Fruit fly (Drosophila melanogaster) whole organism, embryonic: ENCODE results near the gene CG43759.
A peak's percentile ranks its signal among the peaks of the same experiment; 100 is the strongest.

Source experiments
- Antp ChIP-seq: fragments of 200-800 bp; sonication (Bioruptor generic); optimal IDR thresholded peaks from 3 replicates; lab custom pipeline; 2016; ENCODE audit warnings: missing biosample characterization, missing genetic modification characterization
- CG10959 ChIP-seq: fragments of 200-800 bp; sonication (Bioruptor generic); IDR thresholded peaks from 2 replicates; pipeline ENCODE4 v1.3.6; 2022; ENCODE audit warnings: missing biosample characterization, missing genetic modification characterization
- CG11093 ChIP-seq: fragments of 200-800 bp; sonication (Bioruptor generic); IDR thresholded peaks from 3 replicates; pipeline ENCODE4 v1.3.6; 2022; ENCODE audit warnings: missing biosample characterization, missing genetic modification characterization
- CG11504 ChIP-seq: fragments of 200-800 bp; sonication (Bioruptor generic); optimal IDR thresholded peaks from 3 replicates; lab custom pipeline; 2019; ENCODE audit warnings: missing biosample characterization, mild to moderate bottlenecking, missing genetic modification characterization, moderate library complexity
- CG12155 ChIP-seq: fragments of 200-800 bp; sonication (Bioruptor generic); optimal IDR thresholded peaks from 3 replicates; lab custom pipeline; 2016; ENCODE audit warnings: missing biosample characterization, missing genetic modification characterization
- CG12219 ChIP-seq: fragments of 200-800 bp; sonication (Bioruptor generic); optimal IDR thresholded peaks from 3 replicates; lab custom pipeline; 2018; ENCODE audit warnings: missing biosample characterization, mild to moderate bottlenecking, missing genetic modification characterization
- CG12769 ChIP-seq: fragments of 200-800 bp; sonication (Bioruptor generic); optimal IDR thresholded peaks from 2 replicates; lab custom pipeline; 2019; ENCODE audit warnings: missing biosample characterization, mild to moderate bottlenecking, missing genetic modification characterization, moderate library complexity
- CG14014 ChIP-seq: fragments of 200-800 bp; sonication (Bioruptor generic); IDR thresholded peaks from 2 replicates; pipeline ENCODE4 v1.3.6; 2022; ENCODE audit warnings: missing biosample characterization, missing genetic modification characterization
- CG14667 ChIP-seq: fragments of 200-800 bp; sonication (Bioruptor generic); IDR thresholded peaks from 2 replicates; pipeline ENCODE4 v1.3.6; 2022; ENCODE audit warnings: missing biosample characterization, missing genetic modification characterization
- CG14710 ChIP-seq: fragments of 200-800 bp; sonication (Bioruptor generic); optimal IDR thresholded peaks from 3 replicates; lab custom pipeline; 2019; ENCODE audit warnings: missing biosample characterization, mild to moderate bottlenecking, missing genetic modification characterization, moderate library complexity
- CG15479 ChIP-seq: fragments of 200-800 bp; sonication (Bioruptor generic); optimal IDR thresholded peaks from 3 replicates; lab custom pipeline; 2019; ENCODE audit warnings: missing biosample characterization, mild to moderate bottlenecking, missing genetic modification characterization, moderate library complexity
- CG15601 ChIP-seq: fragments of 200-800 bp; sonication (Bioruptor generic); optimal IDR thresholded peaks from 3 replicates; lab custom pipeline; 2019; ENCODE audit warnings: missing biosample characterization, mild to moderate bottlenecking, missing genetic modification characterization, moderate library complexity
- CG17802 ChIP-seq: fragments of 200-800 bp; sonication (Bioruptor generic); optimal IDR thresholded peaks from 2 replicates; lab custom pipeline; 2018; ENCODE audit warnings: missing biosample characterization, mild to moderate bottlenecking, missing genetic modification characterization, moderate library complexity
- CG18262 ChIP-seq: fragments of 200-800 bp; optimal IDR thresholded peaks from 3 replicates; lab custom pipeline; 2019; ENCODE audit warnings: missing biosample characterization, mild to moderate bottlenecking, missing genetic modification characterization, moderate library complexity
- CG18476 ChIP-seq: fragments of 200-800 bp; sonication (Bioruptor generic); optimal IDR thresholded peaks from 2 replicates; lab custom pipeline; 2016; ENCODE audit warnings: missing biosample characterization, mild to moderate bottlenecking, missing genetic modification characterization
- CG18599 ChIP-seq: fragments of 200-800 bp; sonication (Bioruptor generic); optimal IDR thresholded peaks from 3 replicates; lab custom pipeline; 2017; ENCODE audit warnings: missing biosample characterization, missing genetic modification characterization, mild to moderate bottlenecking, moderate library complexity, missing genetic modification reagents
- CG18619 ChIP-seq: fragments of 200-800 bp; sonication (Bioruptor generic); optimal IDR thresholded peaks from 3 replicates; lab custom pipeline; 2017; ENCODE audit warnings: missing biosample characterization, mild to moderate bottlenecking, missing genetic modification characterization
- CG2202 ChIP-seq: fragments of 200-800 bp; sonication (Bioruptor generic); optimal IDR thresholded peaks from 2 replicates; lab custom pipeline; 2018; ENCODE audit warnings: missing biosample characterization, mild to moderate bottlenecking, missing genetic modification characterization
- CG31441 ChIP-seq: fragments of 200-800 bp; sonication (Bioruptor generic); IDR thresholded peaks from 2 replicates; pipeline ENCODE4 v1.3.6; 2022; ENCODE audit warnings: missing biosample characterization, missing genetic modification characterization
- CG32532 ChIP-seq: fragments of 200-800 bp; sonication (Bioruptor generic); IDR thresholded peaks from 2 replicates; pipeline ENCODE4 v1.3.6; 2022; ENCODE audit warnings: missing biosample characterization, missing genetic modification characterization
- CG3847 ChIP-seq: fragments of 200-800 bp; sonication (Bioruptor generic); IDR thresholded peaks from 2 replicates; pipeline ENCODE4 v1.3.6; 2022; ENCODE audit warnings: missing biosample characterization, missing genetic modification characterization
- CG4424 ChIP-seq: fragments of 200-800 bp; sonication (Bioruptor generic); optimal IDR thresholded peaks from 3 replicates; lab custom pipeline; 2016; ENCODE audit warnings: missing biosample characterization, missing genetic modification characterization
- CG6254 ChIP-seq: fragments of 200-800 bp; sonication (Bioruptor generic); optimal IDR thresholded peaks from 3 replicates; lab custom pipeline; 2017; ENCODE audit warnings: mild to moderate bottlenecking, missing biosample characterization, missing genetic modification reagents, missing genetic modification characterization
- CG8388 ChIP-seq: fragments of 200-800 bp; sonication (Bioruptor generic); optimal IDR thresholded peaks from 2 replicates; lab custom pipeline; 2019; ENCODE audit warnings: missing biosample characterization, mild to moderate bottlenecking, missing genetic modification characterization, moderate library complexity
- CG8944 ChIP-seq: fragments of 200-800 bp; sonication (Bioruptor generic); optimal IDR thresholded peaks from 3 replicates; lab custom pipeline; 2016; ENCODE audit warnings: missing biosample characterization, missing genetic modification characterization
- CoRest ChIP-seq: fragments of 200-800 bp; sonication (Bioruptor generic); optimal IDR thresholded peaks from 3 replicates; lab custom pipeline; 2018; ENCODE audit warnings: missing biosample characterization, mild to moderate bottlenecking, missing genetic modification characterization, moderate library complexity
- H2.0 ChIP-seq: fragments of 200-800 bp; sonication (Bioruptor generic); IDR thresholded peaks from 2 replicates; pipeline ENCODE4 v1.3.6; 2022; ENCODE audit warnings: missing biosample characterization, missing genetic modification characterization
- Hr3 ChIP-seq: fragments of 200-800 bp; sonication (Bioruptor generic); optimal IDR thresholded peaks from 3 replicates; lab custom pipeline; 2016; ENCODE audit warnings: missing biosample characterization, missing genetic modification characterization
- Lhr ChIP-seq: fragments of 200-800 bp; sonication (Bioruptor generic); optimal IDR thresholded peaks from 3 replicates; lab custom pipeline; 2017; ENCODE audit warnings: mild to moderate bottlenecking, missing biosample characterization, missing genetic modification reagents, missing genetic modification characterization
- Mad ChIP-seq: fragments of 200-800 bp; sonication (Bioruptor generic); optimal IDR thresholded peaks from 2 replicates; lab custom pipeline; 2016; ENCODE audit warnings: missing biosample characterization, missing genetic modification characterization
- Mes4 ChIP-seq: fragments of 200-800 bp; sonication (Bioruptor generic); optimal IDR thresholded peaks from 2 replicates; lab custom pipeline; 2016; ENCODE audit warnings: missing biosample characterization, missing genetic modification characterization
- PHDP ChIP-seq: fragments of 200-800 bp; sonication (Bioruptor generic); optimal IDR thresholded peaks from 3 replicates; lab custom pipeline; 2018; ENCODE audit warnings: missing biosample characterization, mild to moderate bottlenecking, missing genetic modification characterization, moderate library complexity
- Ravus ChIP-seq: fragments of 200-800 bp; sonication (Bioruptor generic); IDR thresholded peaks from 2 replicates; pipeline ENCODE4 v1.3.6; 2022; ENCODE audit warnings: missing biosample characterization, missing genetic modification characterization
- Sry-δ ChIP-seq: fragments of 200-800 bp; sonication (Bioruptor generic); optimal IDR thresholded peaks from 2 replicates; lab custom pipeline; 2016; ENCODE audit warnings: missing biosample characterization, missing genetic modification characterization
- amos ChIP-seq: fragments of 200-800 bp; sonication (Bioruptor generic); IDR thresholded peaks from 2 replicates; pipeline ENCODE4 v1.3.6; 2022; ENCODE audit warnings: missing biosample characterization, missing genetic modification characterization; ENCODE audit not compliant: partially characterized antibody
- chm ChIP-seq: fragments of 200-800 bp; sonication (Bioruptor generic); IDR thresholded peaks from 2 replicates; pipeline ENCODE4 v1.3.6; 2022; ENCODE audit warnings: missing biosample characterization, missing genetic modification characterization
- dysf ChIP-seq: fragments of 200-800 bp; sonication (Bioruptor generic); IDR thresholded peaks from 3 replicates; pipeline ENCODE4 v1.3.6; 2022; ENCODE audit warnings: missing biosample characterization, missing genetic modification characterization
- ind ChIP-seq: fragments of 200-800 bp; sonication (Bioruptor generic); optimal IDR thresholded peaks from 3 replicates; lab custom pipeline; 2016; ENCODE audit warnings: missing biosample characterization, missing genetic modification characterization
- jumu ChIP-seq: fragments of 200-800 bp; sonication (Bioruptor generic); optimal IDR thresholded peaks from 3 replicates; lab custom pipeline; 2016; ENCODE audit warnings: missing biosample characterization, missing genetic modification characterization
- ken ChIP-seq: fragments of 200-800 bp; sonication (Bioruptor generic); IDR thresholded peaks from 3 replicates; pipeline ENCODE4 v1.3.6; 2022; ENCODE audit warnings: missing biosample characterization, missing genetic modification characterization
- lmd ChIP-seq: fragments of 200-800 bp; sonication (Bioruptor generic); IDR thresholded peaks from 2 replicates; pipeline ENCODE4 v1.3.6; 2022; ENCODE audit warnings: missing biosample characterization, missing genetic modification characterization
- nau ChIP-seq: fragments of 200-800 bp; sonication (Bioruptor generic); optimal IDR thresholded peaks from 3 replicates; lab custom pipeline; 2017; ENCODE audit warnings: missing biosample characterization, mild to moderate bottlenecking, missing genetic modification characterization, missing genetic modification reagents
- prd ChIP-seq, 3 experiments: fragments of >200 bp in 2 of 3; fragments of 200-800 bp in 1 of 3; sonication (Bioruptor generic) in 1 of 3; optimal IDR thresholded peaks in 2 of 3; IDR thresholded peaks in 1 of 3; 2 replicates in 2 of 3; 3 replicates in 1 of 3; pipeline versions ENCODE4 v1.3.6 to Lab custom; 2017 to 2022; ENCODE audit warnings: missing biosample characterization in 1 of 3, missing genetic modification characterization in 1 of 3
- sob ChIP-seq: fragments of 200-800 bp; sonication (Bioruptor generic); IDR thresholded peaks from 2 replicates; pipeline ENCODE4 v1.3.6; 2022; ENCODE audit warnings: missing biosample characterization, missing genetic modification characterization
- tap ChIP-seq: fragments of 200-800 bp; optimal IDR thresholded peaks from 3 replicates; lab custom pipeline; 2019; ENCODE audit warnings: missing biosample characterization, mild to moderate bottlenecking, missing genetic modification characterization, moderate library complexity
- tio ChIP-seq: fragments of 200-800 bp; sonication (Bioruptor generic); optimal IDR thresholded peaks from 2 replicates; lab custom pipeline; 2017; ENCODE audit warnings: missing biosample characterization, missing genetic modification characterization, inconsistent platforms
- unpg ChIP-seq: fragments of 200-800 bp; sonication (Bioruptor generic); optimal IDR thresholded peaks from 3 replicates; lab custom pipeline; 2018; ENCODE audit warnings: missing biosample characterization, mild to moderate bottlenecking, missing genetic modification characterization, moderate library complexity
- vfl ChIP-seq: fragments of 200-800 bp; sonication (Bioruptor generic); optimal IDR thresholded peaks from 2 replicates; lab custom pipeline; 2016; ENCODE audit warnings: missing biosample characterization, missing genetic modification characterization
- zfh1 ChIP-seq: fragments of 200-800 bp; sonication (Bioruptor generic); IDR thresholded peaks from 3 replicates; pipeline ENCODE4 v1.3.6; 2022; ENCODE audit warnings: missing biosample characterization, missing genetic modification characterization

The CG43759 gene

dm6 chrX:18923531-18923930 is 6.6 kb upstream of the CG43759 start (continued):
- TF ChIP-seq CG11093 (GFP tag; lab: Robert Waterston, UW) = peak; percentile 48; the same call in 1 of the 3 replicates
- TF ChIP-seq ind = peak; percentile 53
- peak; percentile 42 for TF ChIP-seq CG18476 (GFP tag; lab: Kevin White, UChicago)
- peak; percentile 51 for TF ChIP-seq CoRest (tag; lab: Kevin White, UChicago)
- peak; percentile 58 for TF ChIP-seq CG14710 (tag; lab: Kevin White, UChicago)
- peak; percentile 40 for TF ChIP-seq Hr3
- TF ChIP-seq CG2202 = peak; percentile 13
- TF ChIP-seq vfl (GFP tag; lab: Kevin White, UChicago) = no peak
- peak; percentile 33 for TF ChIP-seq tap (tag; lab: Kevin White, UChicago)
- peak; percentile 26 for TF ChIP-seq CG17802 (tag; lab: Kevin White, UChicago)
- peak; percentile 69 for TF ChIP-seq CG4424 (GFP tag; lab: Kevin White, UChicago)
- TF ChIP-seq Ravus (GFP tag; lab: Robert Waterston, UW) = no peak
- TF ChIP-seq zfh1 (GFP tag; lab: Robert Waterston, UW) = peak; percentile 83
- TF ChIP-seq amos (GFP tag; lab: Robert Waterston, UW) = no peak
- peak; percentile 46; the same call in 1 of the 2 replicates for TF ChIP-seq lmd (GFP tag; lab: Robert Waterston, UW)
- TF ChIP-seq unpg = peak; percentile 56
- peak; percentile 65 for TF ChIP-seq CG10959 (GFP tag; lab: Robert Waterston, UW)
- peak; percentile 58; the same call in 1 of the 2 replicates for TF ChIP-seq CG31441 (GFP tag; lab: Robert Waterston, UW)
- TF ChIP-seq CG8388 (GFP tag; lab: Kevin White, UChicago) = peak; percentile 45
- peak; percentile 23 for TF ChIP-seq Sry-δ (GFP tag; lab: Kevin White, UChicago)
- TF ChIP-seq CG18619 (GFP tag; lab: Kevin White, UChicago) = peak; percentile 14
- no peak for TF ChIP-seq CG12155
- peak; percentile 59 for TF ChIP-seq CG15601 (tag; lab: Kevin White, UChicago)
- TF ChIP-seq CG3847 (GFP tag; lab: Robert Waterston, UW) = peak; percentile 27; the same call in 1 of the 2 replicates
- peak; percentile 25 for TF ChIP-seq Mes4 (GFP tag; lab: Kevin White, UChicago)
- no peak for TF ChIP-seq prd (optimal IDR thresholded peaks at IDR 0.05; lab: Kevin White, UChicago)
- TF ChIP-seq prd (GFP tag; IDR thresholded peaks at IDR 0.05; lab: Robert Waterston, UW) = peak; percentile 86
- no peak for TF ChIP-seq CG15479 (GFP tag; lab: Kevin White, UChicago)
- TF ChIP-seq CG11504 (tag; lab: Kevin White, UChicago) = peak; percentile 61
- TF ChIP-seq jumu (GFP tag; lab: Kevin White, UChicago) = peak; percentile 39
- TF ChIP-seq ken (GFP tag; lab: Robert Waterston, UW) = peak; percentile 75; the same call in 2 of the 3 replicates
- 0 out of 2 replicates have a peak, but pooled peaks have one; percentile 25 for TF ChIP-seq CG14014 (GFP tag; lab: Robert Waterston, UW)
- TF ChIP-seq sob (GFP tag; lab: Robert Waterston, UW) = peak; percentile 14; the same call in 1 of the 2 replicates
- peak; percentile 10 for TF ChIP-seq CG18599 (GFP tag; lab: Kevin White, UChicago)
- peak; percentile 27 for TF ChIP-seq Antp (GFP tag; lab: Kevin White, UChicago)
- peak; percentile 29; the same call in 1 of the 2 replicates for TF ChIP-seq CG14667 (GFP tag; lab: Robert Waterston, UW)
- peak; percentile 13; the same call in 1 of the 2 replicates for TF ChIP-seq CG32532 (GFP tag; lab: Robert Waterston, UW)
- TF ChIP-seq CG8944 (GFP tag; lab: Kevin White, UChicago) = peak; percentile 44
- TF ChIP-seq CG12219 (GFP tag; lab: Kevin White, UChicago) = peak; percentile 49
- peak; percentile 58 for TF ChIP-seq CG6254 (GFP tag; lab: Kevin White, UChicago)
- TF ChIP-seq chm (GFP tag; lab: Robert Waterston, UW) = peak; percentile 59
- peak; percentile 12 for TF ChIP-seq tio
- TF ChIP-seq CG18262 (tag; lab: Kevin White, UChicago) = peak; percentile 68
- TF ChIP-seq CG12769 (tag; lab: Kevin White, UChicago) = peak; percentile 41
- TF ChIP-seq PHDP = peak; percentile 5
- TF ChIP-seq Lhr = peak; percentile 25
- peak; percentile 36; the same call in 1 of the 2 replicates for TF ChIP-seq H2.0 (GFP tag; lab: Robert Waterston, UW)
- TF ChIP-seq nau (GFP tag; lab: Kevin White, UChicago) = no peak
- peak; percentile 69 for TF ChIP-seq dysf (GFP tag; lab: Robert Waterston, UW)
- peak; percentile 7 for TF ChIP-seq Mad
